Fruit fly (Drosophila melanogaster) whole organism, pupa: ENCODE data around the gene shep.

Source experiments
- CG10348 ChIP-seq: fragments of 200-800 bp; sonication (Bioruptor generic); IDR thresholded peaks from 2 replicates; pipeline ENCODE4 v1.3.6; 2022; ENCODE audit warnings: missing biosample characterization, missing genetic modification characterization
- CG15710 ChIP-seq: fragments of 200-800 bp; sonication (Bioruptor generic); optimal IDR thresholded peaks from 2 replicates; lab custom pipeline; 2018; ENCODE audit warnings: missing biosample characterization, mild to moderate bottlenecking, missing genetic modification characterization, moderate library complexity
- CG8159 ChIP-seq: fragments of 200-800 bp; sonication (Bioruptor generic); optimal IDR thresholded peaks from 3 replicates; lab custom pipeline; 2018; ENCODE audit warnings: missing biosample characterization, mild to moderate bottlenecking, missing genetic modification characterization, moderate library complexity
- D1 ChIP-seq: fragments of 200-800 bp; sonication (Bioruptor generic); optimal IDR thresholded peaks from 2 replicates; lab custom pipeline; 2018; ENCODE audit warnings: missing biosample characterization, mild to moderate bottlenecking, missing genetic modification characterization, moderate library complexity
- EcR ChIP-seq: fragments of 200-800 bp; sonication (Bioruptor generic); optimal IDR thresholded peaks from 3 replicates; lab custom pipeline; 2019; ENCODE audit warnings: missing biosample characterization, missing genetic modification characterization, mild to moderate bottlenecking, moderate library complexity, missing genetic modification reagents
- Ets98B ChIP-seq: fragments of 200-800 bp; sonication (Bioruptor generic); IDR thresholded peaks from 2 replicates; pipeline ENCODE4 v1.3.6; 2022; ENCODE audit warnings: missing biosample characterization, missing genetic modification characterization
- Pif1A ChIP-seq: fragments of 200-800 bp; sonication (Bioruptor generic); optimal IDR thresholded peaks from 3 replicates; lab custom pipeline; 2016; ENCODE audit warnings: missing biosample characterization, missing genetic modification characterization
- gl ChIP-seq: fragments of 200-800 bp; sonication (Bioruptor generic); optimal IDR thresholded peaks from 2 replicates; lab custom pipeline; 2018; ENCODE audit warnings: missing biosample characterization, mild to moderate bottlenecking, missing genetic modification characterization

DNA sequence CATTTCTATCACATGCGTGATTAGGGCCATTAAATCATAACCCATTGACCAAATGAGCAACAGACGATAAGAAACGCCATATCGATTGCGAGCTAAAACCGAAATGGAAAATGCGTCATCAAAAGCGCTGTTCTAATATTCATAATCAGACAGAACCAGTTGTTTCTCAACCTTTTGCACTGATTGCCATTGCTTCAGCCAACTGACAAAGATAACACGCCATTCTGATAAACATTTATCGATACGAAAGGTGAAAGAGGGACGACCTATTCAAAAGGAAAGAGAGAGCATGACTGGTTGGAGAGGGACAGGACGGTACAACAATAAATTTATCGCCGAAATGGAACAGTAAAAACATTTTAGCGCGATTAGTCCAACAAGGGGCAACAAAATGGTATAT, 101.0 kb downstream of the shep start:
- TF ChIP-seq EcR (GFP tag; lab: Kevin White, UChicago) (peak; percentile 81), gl (tag; lab: Kevin White, UChicago) (no peak), CG8159 (tag; lab: Kevin White, UChicago) (no peak), Ets98B (GFP tag; lab: Robert Waterston, UW) (no peak), D1 (no peak), CG10348 (GFP tag; lab: Robert Waterston, UW) (no peak), CG15710 (no peak), Pif1A (GFP tag; lab: Kevin White, UChicago) (no peak)
